Worm (Caenorhabditis elegans) whole organism, L4/young adult: Measurements from ENCODE around the gene Y48C3A.14.
A peak's percentile ranks its signal among the peaks of the same experiment; 100 is the strongest.

ENCODE experiments used
- W03F9.2 ChIP-seq: fragments of 150-350 bp; optimal IDR thresholded peaks from 2 replicates; lab custom pipeline; 2014; ENCODE audit warnings: missing biosample characterization, missing genetic modification characterization
- dao-5 ChIP-seq: sonication (generic microtip); optimal IDR thresholded peaks from 2 replicates; lab custom pipeline; 2016; ENCODE audit warnings: missing genotype, missing genetic modification characterization, moderate library complexity, missing compliant biosample characterization
- him-1 ChIP-seq: sonication (generic microtip); optimal IDR thresholded peaks from 2 replicates; lab custom pipeline; 2016; ENCODE audit warnings: missing genotype, missing genetic modification reagents, missing genetic modification characterization, missing compliant biosample characterization

Y48C3A.14 gene

ce11 chrII:13424242-13424641, 34.7 kb downstream of the Y48C3A.14 start, which contains the start of gene Y48E1C.2:
Gene Y48E1C.2, plus strand, starts transcription at chrII:13424542.
- no peak for TF ChIP-seq W03F9.2 (tag; lab: Kevin White, UChicago)
- no peak for TF ChIP-seq him-1 (tag; lab: Kevin White, UChicago)
- no peak for TF ChIP-seq dao-5

ce11 chrII:13436725-13437124, 47.2 kb downstream of the Y48C3A.14 start, which contains the start of gene Y48E1C.4:
Gene Y48E1C.4, minus strand, starts transcription at chrII:13436825.
- TF ChIP-seq dao-5 (no peak), W03F9.2 (tag; lab: Kevin White, UChicago) (no peak), him-1 (tag; lab: Kevin White, UChicago) (no peak)

ce11 chrII:13444307-13444706, 54.7 kb downstream of the Y48C3A.14 start:
- TF ChIP-seq dao-5 (no peak), him-1 (tag; lab: Kevin White, UChicago) (no peak), W03F9.2 (tag; lab: Kevin White, UChicago) (no peak)

- TF ChIP-seq dao-5 (no peak), W03F9.2 (tag; lab: Kevin White, UChicago) (no peak), him-1 (tag; lab: Kevin White, UChicago) (no peak)
These were observed 57.0 kb downstream of the Y48C3A.14 start for ce11 chrII:13446597-13446996.

DNA sequence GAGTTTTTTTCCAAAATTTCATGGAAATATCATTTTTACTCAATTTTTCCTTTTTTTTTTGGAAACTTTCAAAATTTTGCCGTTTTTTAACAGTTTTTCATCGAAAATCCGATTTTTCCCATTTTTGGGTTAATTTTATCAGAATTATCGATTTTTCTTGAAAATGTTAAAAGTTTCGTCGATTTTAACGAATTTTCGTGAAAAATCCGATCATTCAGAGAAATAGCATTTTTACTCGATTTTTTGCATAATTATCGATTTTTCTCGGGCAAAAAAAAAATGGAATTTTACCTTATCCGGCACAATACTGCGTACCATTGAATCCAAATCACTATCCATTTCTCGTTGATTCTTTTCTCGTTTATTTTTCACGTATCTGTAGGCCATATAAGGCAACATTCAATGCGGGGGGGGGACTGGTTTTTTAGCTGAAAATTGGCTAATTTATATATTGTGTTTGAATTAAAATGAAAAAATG, 57.6 kb downstream of the Y48C3A.14 start, which contains the start of gene tbc-14:
TSS of gene tbc-14 (minus strand) at position 428 of the 478 bp plus-strand sequence.
- TF ChIP-seq dao-5 (no peak), W03F9.2 (tag; lab: Kevin White, UChicago) (no peak), him-1 (tag; lab: Kevin White, UChicago) (no peak)

DNA sequence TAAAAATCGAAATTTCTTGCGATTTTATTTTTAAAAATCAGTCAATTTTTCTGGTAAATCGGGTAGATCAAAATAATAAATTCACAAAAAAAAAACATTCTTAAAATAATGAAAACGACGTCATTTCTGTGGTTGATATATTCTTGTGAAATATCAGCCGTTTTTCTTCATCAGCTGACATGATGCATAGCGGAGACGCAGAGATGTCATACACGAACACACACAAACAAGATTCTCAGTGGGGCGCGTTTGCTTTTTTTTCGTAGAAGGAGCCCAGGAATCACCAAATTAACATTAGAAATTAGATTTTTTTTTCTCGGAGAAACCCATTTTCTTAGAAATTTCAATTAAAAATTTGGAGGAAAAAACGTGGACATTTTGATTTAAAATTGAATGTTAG, 58.1 kb downstream of the Y48C3A.14 start:
- TF ChIP-seq W03F9.2 (tag; lab: Kevin White, UChicago) (peak; percentile 74), dao-5 (no peak)

DNA sequence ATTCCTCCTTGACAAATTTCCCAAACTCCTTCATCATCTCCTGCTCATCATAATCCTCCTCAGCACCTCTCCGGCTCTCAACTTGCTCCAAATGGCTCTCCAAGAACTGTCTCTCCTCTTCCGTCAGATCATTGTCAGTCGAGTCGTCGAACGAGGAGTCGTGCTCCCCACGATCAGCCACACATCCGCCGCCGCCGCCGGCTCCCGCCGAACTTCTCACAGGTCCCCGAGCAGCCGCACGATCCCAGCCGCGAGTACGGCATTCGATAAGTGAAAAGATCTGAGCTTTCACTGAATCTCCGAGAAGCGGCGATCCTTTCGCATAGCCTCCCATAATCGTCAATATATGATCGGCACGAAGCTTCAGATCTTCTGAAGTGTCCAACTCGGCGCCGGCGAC, 61.8 kb downstream of the Y48C3A.14 start:
- TF ChIP-seq W03F9.2 (tag; lab: Kevin White, UChicago) (no peak), dao-5 (no peak), him-1 (tag; lab: Kevin White, UChicago) (no peak)
